Worm (Caenorhabditis elegans): Measurements from ENCODE around the gene nlp-5.

nlp-5 gene

ce11 chrII:8273060-8273459 is 34.8 kb downstream of the nlp-5 start (continued):
- peak; percentile 64; the same call in 1 of the 2 replicates for TF ChIP-seq B0336.3 (GFP tag; IDR thresholded peaks at IDR 0.05)
- TF ChIP-seq madf-6 (GFP tag; IDR thresholded peaks at IDR 0.05), result peak; percentile 65
- TF ChIP-seq tlf-1 (GFP tag; optimal IDR thresholded peaks at IDR 0.05), result peak; percentile 47
- no peak for TF ChIP-seq fkh-3 (tag; optimal IDR thresholded peaks at IDR 0.05)

- TF ChIP-seq nfya-1 (tag; optimal IDR thresholded peaks at IDR 0.05; ENCODE audit: borderline replicate concordance, insufficient read depth) (no peak), ekl-4 (GFP tag; IDR thresholded peaks at IDR 0.05) (peak; percentile 69), efl-1 (GFP tag; optimal IDR thresholded peaks at IDR 0.05) (peak; percentile 88), hsf-1 (GFP tag; IDR thresholded peaks at IDR 0.05) (peak; percentile 64; the same call in 1 of the 2 replicates), B0019.2 (GFP tag; conservative IDR thresholded peaks at IDR 0.05) (peak; percentile 88), mcd-1 (GFP tag; IDR thresholded peaks at IDR 0.05) (peak; percentile 52; the same call in 1 of the 2 replicates), madf-8 (GFP tag; conservative IDR thresholded peaks at IDR 0.05) (peak; percentile 84), ets-4 (GFP tag; optimal IDR thresholded peaks at IDR 0.05) (no peak), tbp1 (GFP tag; optimal IDR thresholded peaks at IDR 0.05) (peak; percentile 35), B0261.1 (tag; optimal IDR thresholded peaks at IDR 0.05) (no peak), ceh-100 (GFP tag; IDR thresholded peaks at IDR 0.05) (0 out of 2 replicates have a peak, but pooled peaks have one; percentile 31), lin-54 (GFP tag; optimal IDR thresholded peaks at IDR 0.05) (peak; percentile 97), him-1 (tag; optimal IDR thresholded peaks at IDR 0.05) (peak; percentile 73), ceh-58 (GFP tag; IDR thresholded peaks at IDR 0.05) (no peak), snpc-4 (GFP tag; optimal IDR thresholded peaks at IDR 0.05) (no peak), snpc-4 (tag; optimal IDR thresholded peaks at IDR 0.05) (peak in 3 of 4 experiments; percentile 22 to 47 (median 29)), F57A8.1 (GFP tag; optimal IDR thresholded peaks at IDR 0.05) (no peak), tlf-1 (GFP tag; optimal IDR thresholded peaks at IDR 0.05) (peak; percentile 50), lin-40 (tag; optimal IDR thresholded peaks at IDR 0.05) (no peak), pbrm-1 (GFP tag; IDR thresholded peaks at IDR 0.05) (peak; percentile 31; the same call in 1 of the 2 replicates), xnd-1 (tag; optimal IDR thresholded peaks at IDR 0.05) (peak; percentile 75), dox-1 (GFP tag; IDR thresholded peaks at IDR 0.05) (peak; percentile 73), F33H1.4 (GFP tag; IDR thresholded peaks at IDR 0.05) (peak; percentile 92), snpc-3.4 (tag; optimal IDR thresholded peaks at IDR 0.05) (peak; percentile 92), cebp-1 (GFP tag; IDR thresholded peaks at IDR 0.05) (no peak), cebp-1 (tag; optimal IDR thresholded peaks at IDR 0.05) (peak; percentile 30), lsl-1 (GFP tag; optimal IDR thresholded peaks at IDR 0.05) (peak; percentile 94), madf-3 (GFP tag; IDR thresholded peaks at IDR 0.05) (peak; percentile 73; the same call in 1 of the 2 replicates), D2030.7 (GFP tag; IDR thresholded peaks at IDR 0.05) (peak; percentile 58), hmg-1.2 (GFP tag; IDR thresholded peaks at IDR 0.05) (peak; percentile 36), bed-2 (GFP tag; IDR thresholded peaks at IDR 0.05) (no peak), snpc-1.1 (tag; optimal IDR thresholded peaks at IDR 0.05; ENCODE audit: insufficient read depth) (peak; percentile 0), lin-35 (GFP tag; optimal IDR thresholded peaks at IDR 0.05) (peak; percentile 50 to 75 (median 65)), nhr-90 (tag; optimal IDR thresholded peaks at IDR 0.05) (no peak), madf-6 (GFP tag; IDR thresholded peaks at IDR 0.05) (peak; percentile 95), F49E8.2 (tag; optimal IDR thresholded peaks at IDR 0.05; ENCODE audit: insufficient read depth) (peak; percentile 90), ceh-91 (GFP tag; IDR thresholded peaks at IDR 0.05) (peak; percentile 87), Y53G8AR.9 (GFP tag; conservative IDR thresholded peaks at IDR 0.05) (0 out of 2 replicates have a peak, but pooled peaks have one; percentile 16), dpl-1 (GFP tag; optimal IDR thresholded peaks at IDR 0.05) (peak; percentile 83), athp-1 (tag; optimal IDR thresholded peaks at IDR 0.05) (peak; percentile 43), B0336.3 (GFP tag; IDR thresholded peaks at IDR 0.05) (0 out of 2 replicates have a peak, but pooled peaks have one; percentile 39)
Observed at ce11 chrII:8276057-8276456, 37.8 kb downstream of the nlp-5 start, which contains the start of the genes gei-14 and slc-25A32. Gene gei-14, minus strand, starts transcription at chrII:8276231. Gene slc-25A32, plus strand, starts transcription at chrII:8276298.

Measured in whole organism, young adult.